Worm (Caenorhabditis elegans) whole organism, young adult: ENCODE data around the gene cdt-2.

Experiments
- B0261.1 ChIP-seq: sonication (generic microtip); optimal IDR thresholded peaks from 2 replicates; lab custom pipeline; 2016; ENCODE audit warnings: mild to moderate bottlenecking, missing genetic modification characterization, moderate library complexity, missing compliant biosample characterization
- F22D6.2 ChIP-seq: sonication (generic microtip); optimal IDR thresholded peaks from 2 replicates; lab custom pipeline; 2016; ENCODE audit warnings: mild to moderate bottlenecking, missing genetic modification characterization, missing compliant biosample characterization
- F33H1.4 ChIP-seq: fragments of 200-800 bp; sonication (Bioruptor generic); IDR thresholded peaks from 2 replicates; pipeline ENCODE4 v1.3.6; 2022; ENCODE audit warnings: missing genetic modification reagents, missing genetic modification characterization, missing compliant biosample characterization
- F37B4.10 ChIP-seq: fragments of 200-800 bp; sonication (Bioruptor generic); IDR thresholded peaks from 2 replicates; pipeline ENCODE4 v1.3.6; 2022; ENCODE audit warnings: missing genetic modification characterization, missing compliant biosample characterization
- F39B2.1 ChIP-seq: fragments of 200-800 bp; sonication (Bioruptor generic); IDR thresholded peaks from 2 replicates; pipeline ENCODE4 v1.3.6; 2022; ENCODE audit warnings: missing genetic modification reagents, missing genetic modification characterization, missing compliant biosample characterization
- F57A8.1 ChIP-seq: fragments of 200-800 bp; sonication (Bioruptor generic); optimal IDR thresholded peaks from 2 replicates; lab custom pipeline; 2018; ENCODE audit warnings: mild to moderate bottlenecking, missing genetic modification characterization, moderate library complexity, missing compliant biosample characterization
- T07F8.4 ChIP-seq: sonication (generic microtip); optimal IDR thresholded peaks from 2 replicates; lab custom pipeline; 2016; ENCODE audit warnings: mild to moderate bottlenecking, missing genetic modification characterization, moderate library complexity, missing compliant biosample characterization
- Y53F4B.3 ChIP-seq: fragments of 200-800 bp; sonication (Bioruptor generic); IDR thresholded peaks from 2 replicates; pipeline ENCODE4 v1.3.6; 2022; ENCODE audit warnings: missing genetic modification reagents, missing genetic modification characterization, missing compliant biosample characterization
- ZK185.1 ChIP-seq: sonication (generic microtip); optimal IDR thresholded peaks from 2 replicates; lab custom pipeline; 2016; ENCODE audit warnings: mild to moderate bottlenecking, missing genetic modification characterization, missing compliant biosample characterization; ENCODE audit not compliant: poor library complexity, severe bottlenecking
- akir-1 ChIP-seq: fragments of 200-800 bp; sonication (Bioruptor generic); optimal IDR thresholded peaks from 2 replicates; lab custom pipeline; 2018; ENCODE audit warnings: mild to moderate bottlenecking, missing genetic modification characterization, moderate library complexity, missing compliant biosample characterization
- ama-1 ChIP-seq, 3 experiments: fragments of 150-350 bp in 1 of 3; sonication (generic microtip) in 2 of 3; optimal IDR thresholded peaks; 2 replicates each; lab custom pipeline; 2014 to 2018; ENCODE audit warnings: missing biosample characterization in 2 of 3, missing genetic modification characterization in 2 of 3, missing genetic modification reagents in 2 of 3
- aptf-2 ChIP-seq: fragments of 200-800 bp; sonication (Bioruptor generic); conservative IDR thresholded peaks from 2 replicates; pipeline ENCODE4 v1.3.6; 2022; ENCODE audit warnings: missing genetic modification reagents, missing genetic modification characterization, missing compliant biosample characterization
- athp-1 ChIP-seq: sonication (generic microtip); optimal IDR thresholded peaks from 2 replicates; lab custom pipeline; 2017; ENCODE audit warnings: mild to moderate bottlenecking, missing genetic modification characterization, missing compliant biosample characterization
- attf-3 ChIP-seq: fragments of 200-800 bp; sonication (Bioruptor generic); conservative IDR thresholded peaks from 2 replicates; pipeline ENCODE4 v1.3.6; 2022; ENCODE audit warnings: missing genetic modification reagents, missing genetic modification characterization, missing compliant biosample characterization
- attf-6 ChIP-seq: fragments of 200-800 bp; sonication (Bioruptor generic); IDR thresholded peaks from 2 replicates; pipeline ENCODE4 v1.3.6; 2022; ENCODE audit warnings: missing genetic modification reagents, missing genetic modification characterization, missing compliant biosample characterization
- bed-1 ChIP-seq: fragments of 200-800 bp; sonication (Bioruptor generic); IDR thresholded peaks from 2 replicates; pipeline ENCODE4 v1.3.6; 2022; ENCODE audit warnings: missing genetic modification reagents, missing genetic modification characterization, missing compliant biosample characterization
- bed-2 ChIP-seq: fragments of 200-800 bp; sonication (Bioruptor generic); IDR thresholded peaks from 2 replicates; pipeline ENCODE4 v1.3.6; 2022; ENCODE audit warnings: missing genetic modification reagents, missing genetic modification characterization, missing compliant biosample characterization
- cebp-2 ChIP-seq: fragments of 200-800 bp; sonication (Bioruptor generic); IDR thresholded peaks from 2 replicates; pipeline ENCODE4 v1.3.6; 2022; ENCODE audit warnings: missing genetic modification characterization, missing compliant biosample characterization
- ceh-58 ChIP-seq: fragments of 200-800 bp; sonication (Bioruptor generic); IDR thresholded peaks from 2 replicates; pipeline ENCODE4 v1.3.6; 2022; ENCODE audit warnings: missing genetic modification characterization, missing compliant biosample characterization
- egl-18 ChIP-seq: fragments of 200-800 bp; sonication (Bioruptor generic); IDR thresholded peaks from 2 replicates; pipeline ENCODE4 v1.3.6; 2022; ENCODE audit warnings: missing genetic modification reagents, missing genetic modification characterization, missing compliant biosample characterization
- egl-44 ChIP-seq: fragments of 200-800 bp; sonication (Bioruptor generic); IDR thresholded peaks from 2 replicates; pipeline ENCODE4 v1.3.6; 2022; ENCODE audit warnings: missing genetic modification reagents, missing genetic modification characterization, missing compliant biosample characterization
- ets-4 ChIP-seq: fragments of 200-800 bp; sonication (Bioruptor generic); optimal IDR thresholded peaks from 2 replicates; lab custom pipeline; 2018; ENCODE audit warnings: mild to moderate bottlenecking, missing genetic modification characterization, missing compliant biosample characterization
- fkh-3 ChIP-seq: sonication (generic microtip); optimal IDR thresholded peaks from 2 replicates; lab custom pipeline; 2016; ENCODE audit warnings: mild to moderate bottlenecking, missing genetic modification characterization, missing compliant biosample characterization
- hlh-12 ChIP-seq: sonication (generic microtip); optimal IDR thresholded peaks from 2 replicates; lab custom pipeline; 2016; ENCODE audit warnings: missing genetic modification characterization, missing compliant biosample characterization
- hlh-26 ChIP-seq: fragments of 200-800 bp; sonication (Bioruptor generic); conservative IDR thresholded peaks from 2 replicates; pipeline ENCODE4 v1.3.6; 2022; ENCODE audit warnings: missing genetic modification reagents, missing genetic modification characterization, missing compliant biosample characterization
- hmg-1.2 ChIP-seq: fragments of 200-800 bp; sonication (Bioruptor generic); IDR thresholded peaks from 2 replicates; pipeline ENCODE4 v1.3.6; 2022; ENCODE audit warnings: missing genetic modification reagents, missing genetic modification characterization, missing compliant biosample characterization
- hsf-1 ChIP-seq: fragments of 200-800 bp; sonication (Bioruptor generic); IDR thresholded peaks from 2 replicates; pipeline ENCODE4 v1.3.6; 2022; ENCODE audit warnings: missing genetic modification reagents, missing genetic modification characterization, missing compliant biosample characterization
- let-607 ChIP-seq, 2 experiments: fragments of 200-800 bp in 1 of 2; sonication (Bioruptor generic) in 1 of 2; sonication (generic microtip) in 1 of 2; optimal IDR thresholded peaks; 2 replicates each; lab custom pipeline; 2016 to 2018; ENCODE audit warnings: mild to moderate bottlenecking in 2 of 2, missing compliant biosample characterization in 2 of 2, missing genetic modification characterization in 2 of 2, moderate library complexity in 2 of 2, missing genotype in 1 of 2
- lin-40 ChIP-seq: sonication (generic microtip); optimal IDR thresholded peaks from 2 replicates; lab custom pipeline; 2016; ENCODE audit warnings: missing genetic modification characterization, mild to moderate bottlenecking, missing compliant biosample characterization, missing genotype, missing genetic modification reagents
- lin-54 ChIP-seq: fragments of 200-800 bp; sonication (Bioruptor generic); optimal IDR thresholded peaks from 2 replicates; lab custom pipeline; 2018; ENCODE audit warnings: mild to moderate bottlenecking, missing genetic modification characterization, missing compliant biosample characterization
- lir-1 ChIP-seq: fragments of 200-800 bp; sonication (Bioruptor generic); conservative IDR thresholded peaks from 2 replicates; pipeline ENCODE4 v1.3.6; 2022; ENCODE audit warnings: missing genetic modification reagents, missing genetic modification characterization, missing compliant biosample characterization
- lsy-27 ChIP-seq: sonication (generic microtip); optimal IDR thresholded peaks from 2 replicates; lab custom pipeline; 2017; ENCODE audit warnings: missing genetic modification characterization, mild to moderate bottlenecking, missing compliant biosample characterization, antibody characterized with exemption, missing genotype, borderline replicate concordance; ENCODE audit not compliant: insufficient read depth
- nfya-2 ChIP-seq: fragments of 200-800 bp; sonication (Bioruptor generic); IDR thresholded peaks from 2 replicates; pipeline ENCODE4 v1.3.6; 2022; ENCODE audit warnings: missing genetic modification reagents, missing genetic modification characterization, missing compliant biosample characterization
- nhr-120 ChIP-seq: fragments of 200-800 bp; sonication (Bioruptor generic); IDR thresholded peaks from 2 replicates; pipeline ENCODE4 v1.3.6; 2022; ENCODE audit warnings: missing genetic modification characterization, missing compliant biosample characterization
- nhr-27 ChIP-seq: fragments of 200-800 bp; sonication (Bioruptor generic); optimal IDR thresholded peaks from 2 replicates; lab custom pipeline; 2018; ENCODE audit warnings: mild to moderate bottlenecking, missing genetic modification characterization, moderate library complexity, missing compliant biosample characterization
- nhr-80 ChIP-seq: sonication (generic microtip); optimal IDR thresholded peaks from 2 replicates; lab custom pipeline; 2016; ENCODE audit warnings: missing genetic modification characterization, missing compliant biosample characterization
- nhr-90 ChIP-seq: sonication (generic microtip); optimal IDR thresholded peaks from 2 replicates; lab custom pipeline; 2016; ENCODE audit warnings: missing genotype, mild to moderate bottlenecking, missing genetic modification characterization, missing compliant biosample characterization
- pbrm-1 ChIP-seq: fragments of 200-800 bp; sonication (Bioruptor generic); IDR thresholded peaks from 2 replicates; pipeline ENCODE4 v1.3.6; 2022; ENCODE audit warnings: missing genetic modification reagents, missing genetic modification characterization, missing compliant biosample characterization
- pha-4 ChIP-seq: fragments of 150-350 bp; sonication (generic microtip); optimal IDR thresholded peaks from 2 replicates; lab custom pipeline; 2014; ENCODE audit warnings: missing biosample characterization, missing genetic modification reagents, missing genetic modification characterization
- repo-1 ChIP-seq: sonication (generic microtip); optimal IDR thresholded peaks from 2 replicates; lab custom pipeline; 2017; ENCODE audit warnings: mild to moderate bottlenecking, missing genetic modification characterization, missing compliant biosample characterization
- sdz-38 ChIP-seq: sonication (generic microtip); optimal IDR thresholded peaks from 2 replicates; lab custom pipeline; 2016; ENCODE audit warnings: missing genotype, missing genetic modification characterization, missing compliant biosample characterization
- snpc-1.1 ChIP-seq: sonication (generic microtip); optimal IDR thresholded peaks from 2 replicates; lab custom pipeline; 2017; ENCODE audit warnings: missing genetic modification characterization, mild to moderate bottlenecking, missing compliant biosample characterization, antibody characterized with exemption, moderate library complexity, missing genotype, missing genetic modification reagents; ENCODE audit not compliant: insufficient read depth
- sptf-2 ChIP-seq: fragments of 200-800 bp; sonication (Bioruptor generic); optimal IDR thresholded peaks from 2 replicates; lab custom pipeline; 2018; ENCODE audit warnings: mild to moderate bottlenecking, missing genetic modification characterization, missing compliant biosample characterization
- tlf-1 ChIP-seq: fragments of 200-800 bp; sonication (Bioruptor generic); optimal IDR thresholded peaks from 2 replicates; lab custom pipeline; 2018; ENCODE audit warnings: mild to moderate bottlenecking, missing genetic modification characterization, missing compliant biosample characterization
- unc-62 ChIP-seq: fragments of 150-350 bp; optimal IDR thresholded peaks from 2 replicates; lab custom pipeline; 2014; ENCODE audit warnings: missing biosample characterization, missing genetic modification reagents, missing genetic modification characterization
- ztf-18 ChIP-seq: sonication (generic microtip); optimal IDR thresholded peaks from 2 replicates; lab custom pipeline; 2016; ENCODE audit warnings: missing genotype, mild to moderate bottlenecking, missing genetic modification characterization, missing compliant biosample characterization
- ztf-22 ChIP-seq: fragments of 200-800 bp; sonication (Bioruptor generic); optimal IDR thresholded peaks from 2 replicates; lab custom pipeline; 2018; ENCODE audit warnings: mild to moderate bottlenecking, missing genetic modification characterization, moderate library complexity, missing compliant biosample characterization

Gene cdt-2

ce11 chrV:15000055-15000704, 9.3 kb upstream of the cdt-2 start, which contains the start of gene rps-16 (continued):
- TF ChIP-seq egl-44 (GFP tag; lab: Robert Waterston, UW) (no peak), sptf-2 (GFP tag; lab: Kevin White, UChicago) (no peak), tlf-1 (GFP tag; lab: Kevin White, UChicago) (peak; percentile 61), nhr-80 (tag; lab: Kevin White, UChicago) (no peak), attf-3 (GFP tag; lab: Robert Waterston, UW) (no peak), hsf-1 (peak; percentile 81), bed-1 (GFP tag; lab: Robert Waterston, UW) (no peak), nhr-90 (tag; lab: Kevin White, UChicago) (no peak), attf-6 (GFP tag; lab: Robert Waterston, UW) (peak; percentile 77), repo-1 (tag; lab: Kevin White, UChicago) (no peak), lir-1 (GFP tag; lab: Robert Waterston, UW) (no peak), nhr-27 (tag; lab: Kevin White, UChicago) (no peak), pha-4 (tag; lab: Kevin White, UChicago) (no peak), pbrm-1 (no peak), lsy-27 (no peak), B0261.1 (tag; lab: Kevin White, UChicago) (no peak), F33H1.4 (GFP tag; lab: Robert Waterston, UW) (no peak), akir-1 (GFP tag; lab: Kevin White, UChicago) (no peak), hlh-12 (tag; lab: Kevin White, UChicago) (no peak), athp-1 (peak; percentile 66), cebp-2 (GFP tag; lab: Robert Waterston, UW) (peak; percentile 87; the same call in 1 of the 2 replicates), ceh-58 (GFP tag; lab: Robert Waterston, UW) (0 out of 2 replicates have a peak, but pooled peaks have one; percentile 85), egl-18 (GFP tag; lab: Robert Waterston, UW) (no peak), lin-40 (tag; lab: Kevin White, UChicago) (no peak), F37B4.10 (no peak), bed-2 (GFP tag; lab: Robert Waterston, UW) (0 out of 2 replicates have a peak, but pooled peaks have one; percentile 31), hlh-26 (no peak), sdz-38 (tag; lab: Kevin White, UChicago) (no peak), T07F8.4 (tag; lab: Kevin White, UChicago) (no peak), F57A8.1 (GFP tag; lab: Kevin White, UChicago) (peak; percentile 35), snpc-1.1 (tag; lab: Kevin White, UChicago) (peak; percentile 49), ama-1 (optimal IDR thresholded peaks at IDR 0.05; lab: Kevin White, UChicago) (no peak), ama-1 (GFP tag; optimal IDR thresholded peaks at IDR 0.05; lab: Kevin White, UChicago) (peak; percentile 29 to 80), lin-54 (peak; percentile 39), F39B2.1 (GFP tag; lab: Robert Waterston, UW) (peak; percentile 75; the same call in 1 of the 2 replicates), F22D6.2 (tag; lab: Kevin White, UChicago) (no peak), let-607 (tag; optimal IDR thresholded peaks at IDR 0.05; lab: Kevin White, UChicago) (no peak), nfya-2 (no peak), ets-4 (no peak), Y53F4B.3 (no peak), aptf-2 (GFP tag; lab: Robert Waterston, UW) (no peak), fkh-3 (tag; lab: Kevin White, UChicago) (peak; percentile 89), hmg-1.2 (peak; percentile 27; the same call in 1 of the 2 replicates), unc-62 (GFP tag; lab: Kevin White, UChicago) (no peak), ztf-18 (tag; lab: Kevin White, UChicago) (peak; percentile 10), nhr-120 (GFP tag; lab: Robert Waterston, UW) (no peak), ZK185.1 (no peak), ztf-22 (GFP tag; lab: Kevin White, UChicago) (no peak)
